Worm (Caenorhabditis elegans) whole organism, L4 larva: ENCODE data around the gene C05C8.7.

Experiments used
- D1046.2 ChIP-seq: fragments of 200-800 bp; sonication (Bioruptor generic); IDR thresholded peaks from 2 replicates; pipeline ENCODE4 v1.3.6; 2022; ENCODE audit warnings: missing genetic modification characterization, missing compliant biosample characterization
- F37D6.2 ChIP-seq: sonication (generic microtip); optimal IDR thresholded peaks from 2 replicates; lab custom pipeline; 2016; ENCODE audit warnings: mild to moderate bottlenecking, missing genetic modification characterization, missing compliant biosample characterization
- F44E2.7 ChIP-seq: fragments of 200-800 bp; sonication (Bioruptor generic); IDR thresholded peaks from 2 replicates; pipeline ENCODE4 v2.1.2; 2022; ENCODE audit warnings: missing genetic modification characterization, missing compliant biosample characterization
- R02D3.7 ChIP-seq: fragments of 150-350 bp; sonication (generic microtip); optimal IDR thresholded peaks from 3 replicates; lab custom pipeline; 2014; ENCODE audit warnings: missing biosample characterization, missing genetic modification characterization
- T26A8.4 ChIP-seq: fragments of 200-800 bp; sonication (Bioruptor generic); IDR thresholded peaks from 2 replicates; pipeline ENCODE4 v1.3.6; 2022; ENCODE audit warnings: missing genetic modification characterization, missing compliant biosample characterization
- Y105C5A.15 ChIP-seq: fragments of 200-800 bp; sonication (Bioruptor generic); IDR thresholded peaks from 2 replicates; pipeline ENCODE4 v1.3.6; 2022; ENCODE audit warnings: missing genetic modification characterization, missing compliant biosample characterization
- ama-1 ChIP-seq: fragments of 150-350 bp; optimal IDR thresholded peaks from 2 replicates; lab custom pipeline; 2014; ENCODE audit warnings: inconsistent platforms, mixed read lengths
- ceh-20 ChIP-seq: fragments of 200-800 bp; sonication (Bioruptor generic); IDR thresholded peaks from 2 replicates; pipeline ENCODE4 v1.3.6; 2022; ENCODE audit warnings: missing genetic modification reagents, missing genetic modification characterization, missing compliant biosample characterization
- ceh-28 ChIP-seq: fragments of 150-350 bp; optimal IDR thresholded peaks from 2 replicates; lab custom pipeline; 2014; ENCODE audit warnings: missing biosample characterization, missing genetic modification reagents, missing genetic modification characterization
- ceh-32 ChIP-seq: sonication (generic microtip); optimal IDR thresholded peaks from 2 replicates; lab custom pipeline; 2016; ENCODE audit warnings: mild to moderate bottlenecking, missing genetic modification characterization, missing compliant biosample characterization; ENCODE audit not compliant: poor library complexity
- ceh-82 ChIP-seq: sonication (generic microtip); optimal IDR thresholded peaks from 2 replicates; lab custom pipeline; 2017; ENCODE audit warnings: missing biosample characterization, missing genetic modification characterization
- ces-1 ChIP-seq: fragments of 150-350 bp; sonication (generic microtip); optimal IDR thresholded peaks from 4 replicates; lab custom pipeline; 2014; ENCODE audit warnings: missing biosample characterization, missing genetic modification reagents, missing genetic modification characterization
- cey-2 ChIP-seq: sonication (generic microtip); optimal IDR thresholded peaks from 3 replicates; lab custom pipeline; 2017; ENCODE audit warnings: missing genetic modification characterization, mild to moderate bottlenecking, missing compliant biosample characterization, antibody characterized with exemption, borderline replicate concordance; ENCODE audit not compliant: insufficient read depth
- dmd-8 ChIP-seq: fragments of 200-800 bp; sonication (Bioruptor generic); IDR thresholded peaks from 2 replicates; pipeline ENCODE4 v1.3.6; 2022; ENCODE audit warnings: missing genetic modification characterization, missing compliant biosample characterization
- dpl-1 ChIP-seq: fragments of 150-350 bp; optimal IDR thresholded peaks from 2 replicates; lab custom pipeline; 2014; ENCODE audit warnings: missing biosample characterization, missing genetic modification reagents, missing genetic modification characterization
- duxl-1 ChIP-seq: sonication (generic microtip); optimal IDR thresholded peaks from 2 replicates; lab custom pipeline; 2016; ENCODE audit warnings: mild to moderate bottlenecking, missing genetic modification characterization, moderate library complexity, missing compliant biosample characterization; ENCODE audit not compliant: poor library complexity
- egl-43 ChIP-seq: fragments of 200-800 bp; sonication (Bioruptor generic); IDR thresholded peaks from 2 replicates; pipeline ENCODE4 v1.3.6; 2022; ENCODE audit warnings: missing genetic modification reagents, missing genetic modification characterization, missing compliant biosample characterization
- fos-1 ChIP-seq: fragments of 150-350 bp; optimal IDR thresholded peaks from 2 replicates; lab custom pipeline; 2014; ENCODE audit warnings: missing biosample characterization, missing genetic modification characterization
- hlh-11 ChIP-seq: fragments of 200-800 bp; sonication (Bioruptor generic); optimal IDR thresholded peaks from 2 replicates; lab custom pipeline; 2018; ENCODE audit warnings: mild to moderate bottlenecking, missing genetic modification characterization, missing compliant biosample characterization
- hlh-30 ChIP-seq: sonication (generic microtip); optimal IDR thresholded peaks from 2 replicates; lab custom pipeline; 2017; ENCODE audit warnings: antibody characterized with exemption, mild to moderate bottlenecking, missing genetic modification characterization, missing compliant biosample characterization; ENCODE audit not compliant: insufficient read depth
- hmg-1.1 ChIP-seq: fragments of 200-800 bp; sonication (Bioruptor generic); IDR thresholded peaks from 2 replicates; pipeline ENCODE4 v1.3.6; 2022; ENCODE audit warnings: missing genetic modification reagents, missing genetic modification characterization, missing compliant biosample characterization
- jun-1 ChIP-seq: fragments of 150-350 bp; optimal IDR thresholded peaks from 2 replicates; lab custom pipeline; 2014; ENCODE audit warnings: missing biosample characterization, missing genetic modification reagents, missing genetic modification characterization
- lim-7 ChIP-seq: fragments of 200-800 bp; sonication (Bioruptor generic); IDR thresholded peaks from 2 replicates; pipeline ENCODE4 v1.3.6; 2022; ENCODE audit warnings: missing genetic modification characterization, missing compliant biosample characterization
- lin-38 ChIP-seq: fragments of 200-800 bp; sonication (Bioruptor generic); IDR thresholded peaks from 2 replicates; pipeline ENCODE4 v1.3.6; 2022; ENCODE audit warnings: missing genetic modification reagents, missing genetic modification characterization, missing compliant biosample characterization
- lir-3 ChIP-seq: sonication (generic microtip); optimal IDR thresholded peaks from 2 replicates; lab custom pipeline; 2016; ENCODE audit warnings: mild to moderate bottlenecking, missing genetic modification characterization, missing compliant biosample characterization
- lsy-2 ChIP-seq, 2 experiments: fragments of 150-350 bp in 1 of 2; sonication (generic microtip) in 1 of 2; optimal IDR thresholded peaks; 2 replicates each; lab custom pipeline; 2014 to 2017; ENCODE audit warnings: missing biosample characterization in 2 of 2, missing genetic modification characterization in 2 of 2
- madf-9 ChIP-seq: fragments of 200-800 bp; sonication (Bioruptor generic); conservative IDR thresholded peaks from 2 replicates; pipeline ENCODE4 v1.3.6; 2022; ENCODE audit warnings: missing genetic modification reagents, missing genetic modification characterization, missing compliant biosample characterization
- mdt-29 ChIP-seq: fragments of 200-800 bp; sonication (Bioruptor generic); IDR thresholded peaks from 2 replicates; pipeline ENCODE4 v1.3.6; 2022; ENCODE audit warnings: missing genetic modification reagents, missing genetic modification characterization, missing compliant biosample characterization
- nhr-102 ChIP-seq: sonication (generic microtip); optimal IDR thresholded peaks from 2 replicates; lab custom pipeline; 2016; ENCODE audit warnings: mild to moderate bottlenecking, missing genetic modification characterization, moderate library complexity, missing compliant biosample characterization
- nhr-11 ChIP-seq: fragments of 150-350 bp; optimal IDR thresholded peaks from 2 replicates; lab custom pipeline; 2014; ENCODE audit warnings: missing biosample characterization, missing genetic modification characterization
- nhr-25 ChIP-seq: sonication (generic microtip); optimal IDR thresholded peaks from 2 replicates; lab custom pipeline; 2017; ENCODE audit warnings: missing genetic modification characterization, mild to moderate bottlenecking, missing compliant biosample characterization, antibody characterized with exemption, moderate library complexity, borderline replicate concordance; ENCODE audit not compliant: insufficient read depth
- nhr-41 ChIP-seq: fragments of 200-800 bp; sonication (Bioruptor generic); IDR thresholded peaks from 2 replicates; pipeline ENCODE4 v1.3.6; 2022; ENCODE audit warnings: missing genetic modification reagents, missing genetic modification characterization, missing compliant biosample characterization
- nhr-42 ChIP-seq: fragments of 200-800 bp; sonication (Bioruptor generic); IDR thresholded peaks from 2 replicates; pipeline ENCODE4 v1.3.6; 2022; ENCODE audit warnings: missing genetic modification characterization, missing compliant biosample characterization
- nhr-48 ChIP-seq: sonication (generic microtip); optimal IDR thresholded peaks from 2 replicates; lab custom pipeline; 2016; ENCODE audit warnings: mild to moderate bottlenecking, missing genetic modification characterization, missing compliant biosample characterization
- nhr-6 ChIP-seq: fragments of 150-350 bp; optimal IDR thresholded peaks from 2 replicates; lab custom pipeline; 2014; ENCODE audit warnings: missing biosample characterization, missing genetic modification characterization
- nhr-76 ChIP-seq: fragments of 150-350 bp; optimal IDR thresholded peaks from 2 replicates; lab custom pipeline; 2014; ENCODE audit warnings: missing biosample characterization, missing genetic modification characterization
- pha-4 ChIP-seq, 2 experiments: fragments of 150-350 bp in 1 of 2; fragments of 200-800 bp in 1 of 2; sonication (Bioruptor generic) in 1 of 2; IDR thresholded peaks in 1 of 2; optimal IDR thresholded peaks in 1 of 2; 2 replicates each; pipeline versions ENCODE4 v1.3.6 to Lab custom; 2014 to 2022; ENCODE audit warnings: missing genetic modification characterization in 2 of 2, missing genetic modification reagents in 2 of 2, missing biosample characterization in 1 of 2, missing compliant biosample characterization in 1 of 2
- sdz-12 ChIP-seq: fragments of 200-800 bp; sonication (Bioruptor generic); optimal IDR thresholded peaks from 2 replicates; lab custom pipeline; 2018; ENCODE audit warnings: mild to moderate bottlenecking, missing genetic modification characterization, missing compliant biosample characterization
- snpc-1.2 ChIP-seq: fragments of 200-800 bp; sonication (Bioruptor generic); IDR thresholded peaks from 2 replicates; pipeline ENCODE4 v1.3.6; 2022; ENCODE audit warnings: missing genetic modification reagents, missing genetic modification characterization, missing compliant biosample characterization
- spr-1 ChIP-seq: sonication (generic microtip); optimal IDR thresholded peaks from 2 replicates; lab custom pipeline; 2016; ENCODE audit warnings: mild to moderate bottlenecking, missing genetic modification characterization, missing compliant biosample characterization
- tra-1 ChIP-seq: fragments of 200-800 bp; sonication (Bioruptor generic); IDR thresholded peaks from 2 replicates; pipeline ENCODE4 v1.3.6; 2022; ENCODE audit warnings: missing genetic modification reagents, missing genetic modification characterization, missing compliant biosample characterization
- unc-62 ChIP-seq, 3 experiments: fragments of 150-350 bp in 1 of 3; sonication (generic microtip); optimal IDR thresholded peaks in 2 of 3; peaks in 1 of 3; 1 replicate in 1 of 3; 2 replicates in 2 of 3; lab custom pipeline; 2014 to 2017; ENCODE audit warnings: missing biosample characterization in 3 of 3, missing genetic modification characterization in 3 of 3, missing genetic modification reagents in 3 of 3, missing genotype in 1 of 3
- zag-1 ChIP-seq: fragments of 150-350 bp; optimal IDR thresholded peaks from 2 replicates; lab custom pipeline; 2014; ENCODE audit warnings: missing biosample characterization, missing genetic modification characterization
- zfp-2 ChIP-seq: sonication (generic microtip); optimal IDR thresholded peaks from 2 replicates; lab custom pipeline; 2016; ENCODE audit warnings: mild to moderate bottlenecking, missing genetic modification characterization, missing compliant biosample characterization

The C05C8.7 gene

DNA sequence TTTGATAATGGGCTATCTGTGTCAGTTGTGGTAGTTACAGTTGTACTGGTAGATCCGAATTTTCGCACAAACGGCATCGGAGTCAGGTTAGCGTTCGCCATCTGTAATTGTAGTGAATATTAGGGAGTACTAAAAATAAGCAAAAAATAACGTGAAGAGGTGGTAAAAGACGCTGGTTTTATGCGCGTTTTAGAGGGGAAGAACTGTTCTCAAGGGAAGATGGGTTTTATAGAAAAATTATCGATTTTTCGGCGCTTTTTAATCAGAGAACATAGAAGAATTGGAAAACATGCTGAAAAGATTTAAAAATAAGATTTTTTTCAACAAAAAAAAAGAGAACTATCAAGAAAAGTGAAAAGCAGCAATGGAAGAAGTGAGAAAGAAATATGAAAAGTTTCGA is 23.7 kb downstream of the C05C8.7 start, which contains the start of gene C13F10.7:
Gene C13F10.7 (minus strand): TSS at position 101 of the 400 bp plus-strand sequence.
- TF ChIP-seq duxl-1, result no peak
- no peak for TF ChIP-seq ces-1 (GFP tag; lab: Kevin White, UChicago)
- TF ChIP-seq ceh-82, result no peak
- TF ChIP-seq D1046.2 (GFP tag; lab: Robert Waterston, UW), result no peak
- TF ChIP-seq hlh-30 (tag; lab: Kevin White, UChicago), result no peak
- TF ChIP-seq ceh-28 (tag; lab: Kevin White, UChicago), result peak; percentile 25
- no peak for TF ChIP-seq jun-1
- TF ChIP-seq nhr-42 (GFP tag; lab: Robert Waterston, UW), result no peak

DNA sequence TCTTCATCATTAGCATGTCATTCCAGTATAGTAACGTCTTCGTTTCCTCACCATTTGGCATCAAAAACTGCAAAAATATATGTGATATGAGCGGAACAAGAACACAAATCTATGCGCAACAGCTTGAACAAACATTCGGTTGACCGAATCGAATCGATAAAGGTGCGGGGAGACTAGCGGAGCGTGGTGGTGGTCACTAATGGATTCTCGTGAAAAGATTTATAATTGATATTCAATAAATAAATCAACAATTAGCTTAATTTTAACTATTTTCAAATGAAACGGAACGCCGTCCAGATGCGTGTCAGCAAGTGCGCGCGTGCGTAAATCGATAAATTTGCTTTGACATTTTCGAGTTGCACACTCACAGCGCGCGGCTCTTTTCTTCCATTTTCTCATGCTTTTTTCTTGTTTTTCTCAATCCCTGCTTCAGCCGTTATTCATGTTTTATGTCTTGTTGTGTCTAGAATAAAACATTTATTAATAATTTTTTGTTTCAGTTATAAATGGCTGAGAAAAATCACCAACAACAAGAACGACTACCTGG is 25.8 kb downstream of the C05C8.7 start, which contains the start of the genes C13F10.8, C13F10.6 and kxd-1:
Gene C13F10.8 (minus strand): TSS at position 51 of the 547 bp plus-strand sequence.
Gene C13F10.6 (minus strand): TSS at position 67 of the 547 bp plus-strand sequence.
Gene kxd-1 (plus strand): TSS at position 497 of the 547 bp plus-strand sequence.
- TF ChIP-seq nhr-11 (tag; lab: Kevin White, UChicago) (no peak), F44E2.7 (GFP tag; lab: Robert Waterston, UW) (no peak), nhr-42 (GFP tag; lab: Robert Waterston, UW) (no peak), lsy-2 (tag; optimal IDR thresholded peaks at IDR 0.05; lab: Kevin White, UChicago) (peak in 1 of 2 experiments; percentile 35), jun-1 (no peak), ceh-32 (tag; lab: Kevin White, UChicago) (no peak), snpc-1.2 (GFP tag; lab: Robert Waterston, UW) (no peak), zfp-2 (tag; lab: Kevin White, UChicago) (no peak), ama-1 (lab: Kevin White, UChicago) (no peak), hmg-1.1 (GFP tag; lab: Robert Waterston, UW) (peak; percentile 35; the same call in 1 of the 2 replicates), lir-3 (tag; lab: Kevin White, UChicago) (no peak), lim-7 (GFP tag; lab: Robert Waterston, UW) (no peak), nhr-41 (GFP tag; lab: Robert Waterston, UW) (no peak), lin-38 (GFP tag; lab: Robert Waterston, UW) (0 out of 2 replicates have a peak, but pooled peaks have one; percentile 15), F37D6.2 (no peak), pha-4 (GFP tag; IDR thresholded peaks at IDR 0.05; lab: Robert Waterston, UW) (no peak), pha-4 (tag; optimal IDR thresholded peaks at IDR 0.05; lab: Kevin White, UChicago) (no peak), nhr-6 (peak; percentile 37), mdt-29 (GFP tag; lab: Robert Waterston, UW) (no peak), dpl-1 (GFP tag; lab: Kevin White, UChicago) (peak; percentile 5), egl-43 (GFP tag; lab: Robert Waterston, UW) (no peak), hlh-30 (tag; lab: Kevin White, UChicago) (peak; percentile 36), madf-9 (GFP tag; lab: Robert Waterston, UW) (no peak), unc-62 (GFP tag; optimal IDR thresholded peaks at IDR 0.05 in 1 of 2; lab: Kevin White, UChicago) (peak in 1 of 2 experiments; percentile 32), unc-62 (tag; optimal IDR thresholded peaks at IDR 0.05; lab: Kevin White, UChicago) (no peak), hlh-11 (peak; percentile 4), dmd-8 (GFP tag; lab: Robert Waterston, UW) (no peak), nhr-76 (no peak), ceh-28 (tag; lab: Kevin White, UChicago) (no peak), nhr-102 (tag; lab: Kevin White, UChicago) (no peak), R02D3.7 (tag; lab: Kevin White, UChicago) (no peak), T26A8.4 (GFP tag; lab: Robert Waterston, UW) (no peak), cey-2 (tag; lab: Kevin White, UChicago) (no peak), tra-1 (GFP tag; lab: Robert Waterston, UW) (no peak), spr-1 (tag; lab: Kevin White, UChicago) (no peak), sdz-12 (GFP tag; lab: Kevin White, UChicago) (no peak), ceh-20 (GFP tag; lab: Robert Waterston, UW) (no peak), nhr-48 (tag; lab: Kevin White, UChicago) (no peak), zag-1 (tag; lab: Kevin White, UChicago) (no peak), nhr-25 (tag; lab: Kevin White, UChicago) (no peak), Y105C5A.15 (GFP tag; lab: Robert Waterston, UW) (no peak), fos-1 (tag; lab: Kevin White, UChicago) (no peak)
